Fruit fly (Drosophila melanogaster) whole organism, pupa: Measurements from ENCODE around the gene CG9933.

Experiments used
- CG34367 ChIP-seq: fragments of 200-800 bp; sonication (Bioruptor generic); optimal IDR thresholded peaks from 2 replicates; lab custom pipeline; 2018; ENCODE audit warnings: missing biosample characterization, mild to moderate bottlenecking, missing genetic modification characterization
- CG4496 ChIP-seq: fragments of 200-800 bp; sonication (Bioruptor generic); IDR thresholded peaks from 3 replicates; pipeline ENCODE4 v1.3.6; 2022; ENCODE audit warnings: missing biosample characterization, missing genetic modification characterization
- Ets98B ChIP-seq: fragments of 200-800 bp; sonication (Bioruptor generic); IDR thresholded peaks from 2 replicates; pipeline ENCODE4 v1.3.6; 2022; ENCODE audit warnings: missing biosample characterization, missing genetic modification characterization
- Pif1B ChIP-seq: fragments of 200-800 bp; sonication (Bioruptor generic); optimal IDR thresholded peaks from 3 replicates; lab custom pipeline; 2016; ENCODE audit warnings: missing biosample characterization, missing genetic modification characterization

dm6 chr2L:13028923-13029322 is 7.8 kb upstream of the CG9933 start:
- TF ChIP-seq CG4496 (GFP tag; lab: Robert Waterston, UW) = no peak
- no peak for TF ChIP-seq CG34367 (tag; lab: Kevin White, UChicago)
- no peak for TF ChIP-seq Ets98B (GFP tag; lab: Robert Waterston, UW)
- no peak for TF ChIP-seq Pif1B (GFP tag; lab: Kevin White, UChicago)
